Fruit fly (Drosophila melanogaster) whole organism, embryonic: ENCODE data around the gene CG3626.

Source experiments
- ATbp ChIP-seq: fragments of 200-800 bp; sonication (Bioruptor generic); optimal IDR thresholded peaks from 2 replicates; lab custom pipeline; 2017; ENCODE audit warnings: missing biosample characterization, mild to moderate bottlenecking, missing genetic modification characterization, missing genetic modification reagents
- Adf1 ChIP-seq: fragments of 200-800 bp; sonication (Bioruptor generic); IDR thresholded peaks from 2 replicates; pipeline ENCODE4 v1.3.6; 2022; ENCODE audit warnings: missing biosample characterization, missing genetic modification characterization
- Aef1 ChIP-seq: fragments of 200-800 bp; sonication (Bioruptor generic); IDR thresholded peaks from 3 replicates; pipeline ENCODE4 v1.3.6; 2022; ENCODE audit warnings: missing biosample characterization, missing genetic modification characterization
- CG10431 ChIP-seq: fragments of 200-800 bp; sonication (Bioruptor generic); optimal IDR thresholded peaks from 3 replicates; lab custom pipeline; 2018; ENCODE audit warnings: missing biosample characterization, mild to moderate bottlenecking, missing genetic modification characterization
- CG10565 ChIP-seq: fragments of 200-800 bp; sonication (Bioruptor generic); optimal IDR thresholded peaks from 3 replicates; lab custom pipeline; 2016; ENCODE audit warnings: missing biosample characterization, mild to moderate bottlenecking, missing genetic modification characterization
- CG14965 ChIP-seq: fragments of 200-800 bp; sonication (Bioruptor generic); optimal IDR thresholded peaks from 2 replicates; lab custom pipeline; 2016; ENCODE audit warnings: missing biosample characterization, missing genetic modification characterization, borderline replicate concordance
- CG16863 ChIP-seq: fragments of 200-800 bp; sonication (Bioruptor generic); optimal IDR thresholded peaks from 3 replicates; lab custom pipeline; 2016; ENCODE audit warnings: missing biosample characterization, missing genetic modification characterization
- CG17186 ChIP-seq: fragments of 200-800 bp; sonication (Bioruptor generic); optimal IDR thresholded peaks from 3 replicates; lab custom pipeline; 2017; ENCODE audit warnings: missing biosample characterization, missing genetic modification reagents, missing genetic modification characterization
- CG18476 ChIP-seq: fragments of 200-800 bp; sonication (Bioruptor generic); optimal IDR thresholded peaks from 2 replicates; lab custom pipeline; 2016; ENCODE audit warnings: missing biosample characterization, mild to moderate bottlenecking, missing genetic modification characterization
- CG30403 ChIP-seq: fragments of 200-800 bp; sonication (Bioruptor generic); optimal IDR thresholded peaks from 3 replicates; lab custom pipeline; 2016; ENCODE audit warnings: missing biosample characterization, missing genetic modification characterization
- CG31388 ChIP-seq: fragments of 200-800 bp; sonication (Bioruptor generic); optimal IDR thresholded peaks from 2 replicates; lab custom pipeline; 2016; ENCODE audit warnings: missing biosample characterization, missing genetic modification characterization
- CG34376 ChIP-seq: fragments of 200-800 bp; sonication (Bioruptor generic); optimal IDR thresholded peaks from 2 replicates; lab custom pipeline; 2018; ENCODE audit warnings: missing biosample characterization, mild to moderate bottlenecking, missing genetic modification characterization
- CG34422 ChIP-seq: fragments of 200-800 bp; sonication (Bioruptor generic); IDR thresholded peaks from 3 replicates; pipeline ENCODE4 v1.3.6; 2022; ENCODE audit warnings: missing biosample characterization, missing genetic modification characterization
- CG4820 ChIP-seq: fragments of 200-800 bp; sonication (Bioruptor generic); optimal IDR thresholded peaks from 3 replicates; lab custom pipeline; 2016; ENCODE audit warnings: missing biosample characterization, missing genetic modification characterization
- CG6813 ChIP-seq: fragments of 200-800 bp; sonication (Bioruptor generic); optimal IDR thresholded peaks from 2 replicates; lab custom pipeline; 2017; ENCODE audit warnings: missing biosample characterization, missing genetic modification characterization, mild to moderate bottlenecking, moderate library complexity, missing genetic modification reagents
- CG6854 ChIP-seq: fragments of 200-800 bp; sonication (Bioruptor generic); optimal IDR thresholded peaks from 3 replicates; lab custom pipeline; 2017; ENCODE audit warnings: missing biosample characterization, mild to moderate bottlenecking, missing genetic modification characterization
- CG7372 ChIP-seq: fragments of 200-800 bp; sonication (Bioruptor generic); IDR thresholded peaks from 2 replicates; pipeline ENCODE4 v1.3.6; 2022; ENCODE audit warnings: missing biosample characterization, missing genetic modification characterization
- CG7987 ChIP-seq: fragments of 200-800 bp; sonication (Bioruptor generic); optimal IDR thresholded peaks from 2 replicates; lab custom pipeline; 2018; ENCODE audit warnings: missing biosample characterization, mild to moderate bottlenecking, missing genetic modification characterization, moderate library complexity
- CG8290 ChIP-seq, 3 experiments: fragments of 200-800 bp; sonication (Bioruptor generic); optimal IDR thresholded peaks; 2 replicates each; lab custom pipeline; 2016 to 2019; ENCODE audit warnings: missing biosample characterization in 3 of 3, missing genetic modification characterization in 3 of 3, mild to moderate bottlenecking in 2 of 3, moderate library complexity in 1 of 3
- CG8359 ChIP-seq: fragments of 200-800 bp; sonication (Bioruptor generic); optimal IDR thresholded peaks from 2 replicates; lab custom pipeline; 2017; ENCODE audit warnings: missing biosample characterization, mild to moderate bottlenecking, missing genetic modification characterization, borderline replicate concordance
- Doc2 ChIP-seq: fragments of 200-800 bp; sonication (Bioruptor generic); IDR thresholded peaks from 2 replicates; pipeline ENCODE4 v1.3.6; 2022; ENCODE audit warnings: missing biosample characterization, missing genetic modification characterization
- Dp ChIP-seq: fragments of 200-800 bp; sonication (Bioruptor generic); optimal IDR thresholded peaks from 2 replicates; lab custom pipeline; 2018; ENCODE audit warnings: missing biosample characterization, mild to moderate bottlenecking, missing genetic modification characterization, moderate library complexity
- Elba2 ChIP-seq: fragments of 200-800 bp; sonication (Bioruptor generic); optimal IDR thresholded peaks from 3 replicates; lab custom pipeline; 2016; ENCODE audit warnings: missing biosample characterization, missing genetic modification characterization
- HLH54F ChIP-seq: fragments of 200-800 bp; sonication (Bioruptor generic); optimal IDR thresholded peaks from 3 replicates; lab custom pipeline; 2016; ENCODE audit warnings: missing biosample characterization, missing genetic modification characterization
- HmgD ChIP-seq: fragments of 200-800 bp; sonication (Bioruptor generic); optimal IDR thresholded peaks from 3 replicates; lab custom pipeline; 2016; ENCODE audit warnings: missing biosample characterization, missing genetic modification characterization
- HmgZ ChIP-seq: fragments of 200-800 bp; sonication (Bioruptor generic); optimal IDR thresholded peaks from 2 replicates; lab custom pipeline; 2018; ENCODE audit warnings: missing biosample characterization, mild to moderate bottlenecking, missing genetic modification characterization
- Hr78 ChIP-seq, 2 experiments: fragments of 200-800 bp in 1 of 2; fragments of >200 bp in 1 of 2; sonication (Bioruptor generic) in 1 of 2; optimal IDR thresholded peaks; 2 replicates each; lab custom pipeline; 2017 to 2019; ENCODE audit warnings: missing biosample characterization in 2 of 2, missing genetic modification characterization in 2 of 2, mild to moderate bottlenecking in 1 of 2, moderate library complexity in 1 of 2
- Mad ChIP-seq: fragments of 200-800 bp; sonication (Bioruptor generic); optimal IDR thresholded peaks from 2 replicates; lab custom pipeline; 2016; ENCODE audit warnings: missing biosample characterization, missing genetic modification characterization
- NK7.1 ChIP-seq: fragments of 200-800 bp; sonication (Bioruptor generic); optimal IDR thresholded peaks from 3 replicates; lab custom pipeline; 2016; ENCODE audit warnings: missing biosample characterization, missing genetic modification characterization
- Neu2 ChIP-seq: fragments of 200-800 bp; sonication (Bioruptor generic); optimal IDR thresholded peaks from 3 replicates; lab custom pipeline; 2016; ENCODE audit warnings: missing biosample characterization, missing genetic modification characterization, borderline replicate concordance
- Nf-YA ChIP-seq: fragments of 200-800 bp; sonication (Bioruptor generic); IDR thresholded peaks from 2 replicates; pipeline ENCODE4 v1.3.6; 2022; ENCODE audit warnings: missing biosample characterization, missing genetic modification characterization
- Rfx ChIP-seq: fragments of 200-800 bp; sonication (Bioruptor generic); IDR thresholded peaks from 2 replicates; pipeline ENCODE4 v1.3.6; 2022; ENCODE audit warnings: missing biosample characterization, missing genetic modification characterization
- Side ChIP-seq: fragments of 200-800 bp; sonication (Bioruptor generic); optimal IDR thresholded peaks from 2 replicates; lab custom pipeline; 2016; ENCODE audit warnings: missing biosample characterization, missing genetic modification characterization
- Usf ChIP-seq: fragments of 200-800 bp; sonication (Bioruptor generic); optimal IDR thresholded peaks from 2 replicates; lab custom pipeline; 2017; ENCODE audit warnings: missing genotype, missing biosample characterization, missing genetic modification characterization
- ap ChIP-seq: fragments of 200-800 bp; sonication (Bioruptor generic); IDR thresholded peaks from 2 replicates; pipeline ENCODE4 v1.3.6; 2022; ENCODE audit warnings: missing biosample characterization, missing genetic modification characterization
- dati ChIP-seq: fragments of 200-800 bp; sonication (Bioruptor generic); IDR thresholded peaks from 2 replicates; pipeline ENCODE4 v1.3.6; 2022; ENCODE audit warnings: missing biosample characterization, missing genetic modification characterization
- dimm ChIP-seq: fragments of 200-800 bp; sonication (Bioruptor generic); IDR thresholded peaks from 2 replicates; pipeline ENCODE4 v1.3.6; 2022; ENCODE audit warnings: missing biosample characterization, missing genetic modification characterization
- dmrt11E ChIP-seq: fragments of 200-800 bp; sonication (Bioruptor generic); optimal IDR thresholded peaks from 3 replicates; lab custom pipeline; 2018; ENCODE audit warnings: missing biosample characterization, mild to moderate bottlenecking, missing genetic modification characterization, moderate library complexity
- fd102C ChIP-seq: fragments of 200-800 bp; sonication (Bioruptor generic); optimal IDR thresholded peaks from 2 replicates; lab custom pipeline; 2018; ENCODE audit warnings: missing biosample characterization, mild to moderate bottlenecking, missing genetic modification characterization, moderate library complexity
- fd3F ChIP-seq: fragments of 200-800 bp; sonication (Bioruptor generic); optimal IDR thresholded peaks from 2 replicates; lab custom pipeline; 2018; ENCODE audit warnings: missing biosample characterization, mild to moderate bottlenecking, missing genetic modification characterization, moderate library complexity
- gce ChIP-seq: fragments of 200-800 bp; sonication (Bioruptor generic); IDR thresholded peaks from 3 replicates; pipeline ENCODE4 v1.3.6; 2022; ENCODE audit warnings: missing biosample characterization, missing genetic modification characterization
- pfk ChIP-seq: fragments of 200-800 bp; sonication (Bioruptor generic); optimal IDR thresholded peaks from 2 replicates; lab custom pipeline; 2018; ENCODE audit warnings: missing biosample characterization, mild to moderate bottlenecking, missing genetic modification characterization, moderate library complexity
- sc ChIP-seq, 3 experiments: fragments of >200 bp in 2 of 3; fragments of 200-800 bp in 1 of 3; sonication (Bioruptor generic) in 1 of 3; optimal IDR thresholded peaks; 2 replicates in 2 of 3; 3 replicates in 1 of 3; lab custom pipeline; 2017; ENCODE audit warnings: mild to moderate bottlenecking in 1 of 3, missing biosample characterization in 1 of 3, missing genetic modification characterization in 1 of 3, missing genetic modification reagents in 1 of 3
- sna ChIP-seq: fragments of 200-800 bp; sonication (Bioruptor generic); IDR thresholded peaks from 2 replicates; pipeline ENCODE4 v1.3.6; 2022; ENCODE audit warnings: missing biosample characterization, missing genetic modification characterization; ENCODE audit not compliant: partially characterized antibody
- sug ChIP-seq: fragments of 200-800 bp; optimal IDR thresholded peaks from 2 replicates; lab custom pipeline; 2019; ENCODE audit warnings: missing biosample characterization, mild to moderate bottlenecking, missing genetic modification characterization, moderate library complexity
- tio ChIP-seq: fragments of 200-800 bp; sonication (Bioruptor generic); optimal IDR thresholded peaks from 2 replicates; lab custom pipeline; 2017; ENCODE audit warnings: missing biosample characterization, missing genetic modification characterization, inconsistent platforms
- tna ChIP-seq: fragments of 200-800 bp; sonication (Bioruptor generic); IDR thresholded peaks from 2 replicates; pipeline ENCODE4 v1.3.6; 2022; ENCODE audit warnings: missing biosample characterization, missing genetic modification characterization; ENCODE audit not compliant: partially characterized antibody
- wdn ChIP-seq: fragments of 200-800 bp; sonication (Bioruptor generic); IDR thresholded peaks from 2 replicates; pipeline ENCODE4 v1.3.6; 2022; ENCODE audit warnings: missing biosample characterization, missing genetic modification characterization
- zen ChIP-seq: fragments of 200-800 bp; sonication (Bioruptor generic); optimal IDR thresholded peaks from 3 replicates; lab custom pipeline; 2018; ENCODE audit warnings: missing biosample characterization, mild to moderate bottlenecking, missing genetic modification characterization, moderate library complexity

Gene CG3626

DNA sequence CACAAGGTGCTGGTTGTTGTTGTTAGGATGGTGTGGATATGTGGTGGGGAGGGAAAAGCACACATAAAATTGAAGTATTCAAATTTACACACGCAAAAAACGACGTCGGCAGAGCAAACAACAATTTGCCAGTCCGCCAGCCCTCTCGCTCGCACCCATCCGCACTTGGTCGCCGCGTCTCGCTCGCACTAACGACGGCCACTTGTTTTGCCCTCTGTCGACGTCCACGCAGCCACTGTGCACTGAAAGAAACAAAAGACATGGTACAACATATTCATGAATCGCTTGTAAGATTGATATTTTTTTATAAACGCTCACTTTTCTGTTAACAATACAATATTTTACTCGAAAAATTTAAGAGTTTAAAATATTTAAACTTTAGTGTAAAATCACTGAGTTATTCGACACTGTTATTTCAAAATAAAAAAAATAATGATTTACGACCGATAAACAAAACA, 42.3 kb upstream of the CG3626 start (continued):
- peak; percentile 37; the same call in 1 of the 2 replicates for TF ChIP-seq CG7372 (GFP tag; lab: Robert Waterston, UW)
- TF ChIP-seq pfk: no peak
- TF ChIP-seq Rfx (GFP tag; lab: Robert Waterston, UW): peak; percentile 78
- peak; percentile 80 for TF ChIP-seq CG30403 (GFP tag; lab: Kevin White, UChicago)
- TF ChIP-seq Hr78 (GFP tag; optimal IDR thresholded peaks at IDR 0.05; lab: Kevin White, UChicago): no peak
- TF ChIP-seq CG17186 (GFP tag; lab: Kevin White, UChicago): no peak
- no peak for TF ChIP-seq fd102C (GFP tag; lab: Kevin White, UChicago)
- no peak for TF ChIP-seq gce (GFP tag; lab: Robert Waterston, UW)
- peak; percentile 66 for TF ChIP-seq Aef1
- TF ChIP-seq sug: peak; percentile 43
- no peak for TF ChIP-seq CG14965 (GFP tag; lab: Kevin White, UChicago)
- peak; percentile 4 for TF ChIP-seq HmgZ (tag; lab: Kevin White, UChicago)
- 0 out of 2 replicates have a peak, but pooled peaks have one; percentile 8 for TF ChIP-seq dimm
- TF ChIP-seq zen (tag; lab: Kevin White, UChicago): no peak
- TF ChIP-seq CG8290 (GFP tag; optimal IDR thresholded peaks at IDR 0.05; lab: Kevin White, UChicago): no peak
- peak in 1 of 2 experiments; percentile 58 for TF ChIP-seq CG8290 (tag; optimal IDR thresholded peaks at IDR 0.05; lab: Kevin White, UChicago)
- no peak for TF ChIP-seq HmgD (GFP tag; lab: Kevin White, UChicago)
- TF ChIP-seq ATbp (GFP tag; lab: Kevin White, UChicago): no peak
- TF ChIP-seq fd3F (GFP tag; lab: Kevin White, UChicago): no peak
- TF ChIP-seq Dp (GFP tag; lab: Kevin White, UChicago): no peak
- no peak for TF ChIP-seq Doc2 (GFP tag; lab: Robert Waterston, UW)
- no peak for TF ChIP-seq Neu2 (GFP tag; lab: Kevin White, UChicago)
- no peak for TF ChIP-seq Elba2
- TF ChIP-seq Usf: peak; percentile 23
- TF ChIP-seq CG10565: no peak
- peak; percentile 21 for TF ChIP-seq CG4820
- TF ChIP-seq CG7987 (GFP tag; lab: Kevin White, UChicago): no peak
- TF ChIP-seq CG16863: peak; percentile 49
- peak; percentile 95 for TF ChIP-seq Adf1 (GFP tag; lab: Robert Waterston, UW)
- TF ChIP-seq CG6854 (GFP tag; lab: Kevin White, UChicago): peak; percentile 29
- TF ChIP-seq Nf-YA (GFP tag; lab: Robert Waterston, UW): no peak
- TF ChIP-seq ap (GFP tag; lab: Robert Waterston, UW): no peak
- peak; percentile 72 for TF ChIP-seq tio (GFP tag; lab: Kevin White, UChicago)
- peak; percentile 3 for TF ChIP-seq dmrt11E (tag; lab: Kevin White, UChicago)
- TF ChIP-seq HLH54F (GFP tag; lab: Kevin White, UChicago): peak; percentile 63
- TF ChIP-seq Mad (GFP tag; lab: Kevin White, UChicago): no peak
- TF ChIP-seq CG10431: no peak
- TF ChIP-seq tna: no peak
- TF ChIP-seq CG6813 (GFP tag; lab: Kevin White, UChicago): peak; percentile 48
- TF ChIP-seq wdn (GFP tag; lab: Robert Waterston, UW): 0 out of 2 replicates have a peak, but pooled peaks have one; percentile 50
- no peak for TF ChIP-seq CG8359 (GFP tag; lab: Kevin White, UChicago)
- TF ChIP-seq dati (GFP tag; lab: Robert Waterston, UW): no peak
- TF ChIP-seq CG18476 (GFP tag; lab: Kevin White, UChicago): peak; percentile 33
- no peak for TF ChIP-seq Side (GFP tag; lab: Kevin White, UChicago)
- no peak for TF ChIP-seq NK7.1 (GFP tag; lab: Kevin White, UChicago)
- TF ChIP-seq CG31388 (GFP tag; lab: Kevin White, UChicago): no peak
- no peak for TF ChIP-seq sna (GFP tag; lab: Robert Waterston, UW)
- TF ChIP-seq CG34376: no peak
- TF ChIP-seq CG34422 (GFP tag; lab: Robert Waterston, UW): peak; percentile 63; the same call in 1 of the 3 replicates
- no peak for TF ChIP-seq sc (optimal IDR thresholded peaks at IDR 0.05; lab: Kevin White, UChicago)
- no peak for TF ChIP-seq sc (GFP tag; optimal IDR thresholded peaks at IDR 0.05; lab: Kevin White, UChicago)
